Worm (Caenorhabditis elegans) whole organism, L1 larva: ENCODE data around the gene btbd-10.
"Not testable (repeated sequence)": the region's sequence is repeated elsewhere in the genome, so short reads cannot be mapped to it uniquely, and the experiment has no call there.

ENCODE experiments used
- aly-2 ChIP-seq: fragments of 150-350 bp; optimal IDR thresholded peaks from 2 replicates; lab custom pipeline; 2014; ENCODE audit warnings: missing biosample characterization, missing genetic modification characterization
- snu-23 ChIP-seq: sonication (generic microtip); optimal IDR thresholded peaks from 2 replicates; lab custom pipeline; 2016; ENCODE audit warnings: missing genetic modification characterization, missing compliant biosample characterization
- zag-1 ChIP-seq: fragments of 150-350 bp; optimal IDR thresholded peaks from 2 replicates; lab custom pipeline; 2014; ENCODE audit warnings: missing biosample characterization, missing genetic modification characterization

- not testable (repeated sequence) for TF ChIP-seq aly-2 (tag; lab: Kevin White, UChicago); zag-1 (tag; lab: Kevin White, UChicago); snu-23 (GFP tag; lab: Kevin White, UChicago)
Measured at ce11 chrII:4932727-4933126, 27.9 kb downstream of the btbd-10 start, which contains the start of gene msp-152.
